Fruit fly (Drosophila melanogaster): ENCODE data around the gene koko.
A peak's percentile ranks its signal among the peaks of the same experiment; 100 is the strongest.

koko gene

dm6 chr3R:18381014-18381512 is 21.8 kb upstream of the koko start, which contains the start of gene CG7675 (continued):
- TF ChIP-seq CG31441 (GFP tag; IDR thresholded peaks at IDR 0.05) (no peak), ranshi (GFP tag; IDR thresholded peaks at IDR 0.05) (no peak), sd (tag; optimal IDR thresholded peaks at IDR 0.05) (peak; percentile 84), CG16813 (GFP tag; IDR thresholded peaks at IDR 0.05; ENCODE audit: partially characterized antibody) (no peak), gem (tag; optimal IDR thresholded peaks at IDR 0.05) (no peak), CG2120 (GFP tag; optimal IDR thresholded peaks at IDR 0.05) (no peak), CG7357 (GFP tag; IDR thresholded peaks at IDR 0.05) (no peak), ac (GFP tag; optimal IDR thresholded peaks at IDR 0.05) (no peak), CG6791 (GFP tag; IDR thresholded peaks at IDR 0.05; ENCODE audit: partially characterized antibody) (no peak), NK7.1 (GFP tag; optimal IDR thresholded peaks at IDR 0.05) (no peak), Doc3 (GFP tag; IDR thresholded peaks at IDR 0.05; ENCODE audit: partially characterized antibody) (no peak), trem (tag; optimal IDR thresholded peaks at IDR 0.05) (no peak), CG2875 (GFP tag; optimal IDR thresholded peaks at IDR 0.05) (no peak), BEAF-32 (GFP tag; optimal IDR thresholded peaks at IDR 0.05) (no peak), CG8089 (GFP tag; optimal IDR thresholded peaks at IDR 0.05) (no peak), CG33213 (GFP tag; optimal IDR thresholded peaks at IDR 0.05) (no peak), pita (GFP tag; optimal IDR thresholded peaks at IDR 0.05) (no peak), CG16815 (GFP tag; optimal IDR thresholded peaks at IDR 0.05) (no peak), CG12942 (GFP tag; optimal IDR thresholded peaks at IDR 0.05) (no peak), sqz (GFP tag; optimal IDR thresholded peaks at IDR 0.05) (no peak), Rx (GFP tag; IDR thresholded peaks at IDR 0.05) (no peak), ftz-f1 (GFP tag; optimal IDR thresholded peaks at IDR 0.05) (peak; percentile 20), CG14441 (GFP tag; IDR thresholded peaks at IDR 0.05) (no peak), CG11723 (GFP tag; optimal IDR thresholded peaks at IDR 0.05) (no peak), Hr51 (GFP tag; optimal IDR thresholded peaks at IDR 0.05) (no peak), CG4617 (GFP tag; optimal IDR thresholded peaks at IDR 0.05; ENCODE audit: borderline replicate concordance) (no peak), cad (GFP tag; optimal IDR thresholded peaks at IDR 0.05) (no peak), Dad (GFP tag; optimal IDR thresholded peaks at IDR 0.05) (no peak), CG30020 (tag; optimal IDR thresholded peaks at IDR 0.05) (no peak), oc (tag; optimal IDR thresholded peaks at IDR 0.05) (peak; percentile 57), HLH4C (GFP tag; IDR thresholded peaks at IDR 0.05; ENCODE audit: partially characterized antibody) (no peak), Eip74EF (GFP tag; optimal IDR thresholded peaks at IDR 0.05) (peak in 1 of 2 experiments; percentile 59), CG6854 (GFP tag; optimal IDR thresholded peaks at IDR 0.05) (no peak), CG10366 (GFP tag; IDR thresholded peaks at IDR 0.05) (no peak), jing (GFP tag; optimal IDR thresholded peaks at IDR 0.05) (no peak), Dp (GFP tag; optimal IDR thresholded peaks at IDR 0.05) (no peak), Dll (GFP tag; IDR thresholded peaks at IDR 0.05; ENCODE audit: partially characterized antibody) (no peak), CG9932 (GFP tag; IDR thresholded peaks at IDR 0.05) (no peak), fd3F (GFP tag; optimal IDR thresholded peaks at IDR 0.05) (no peak), pros (GFP tag; optimal IDR thresholded peaks at IDR 0.05) (peak; percentile 56), Hr78 (GFP tag; optimal IDR thresholded peaks at IDR 0.05) (peak in 1 of 2 experiments; percentile 62), fd96Cb (tag; optimal IDR thresholded peaks at IDR 0.05) (no peak), CG15479 (GFP tag; optimal IDR thresholded peaks at IDR 0.05) (no peak), CG15696 (tag; optimal IDR thresholded peaks at IDR 0.05) (no peak), CG17829 (tag; optimal IDR thresholded peaks at IDR 0.05) (no peak), CG10209 (GFP tag; optimal IDR thresholded peaks at IDR 0.05) (no peak), CG3838 (GFP tag; optimal IDR thresholded peaks at IDR 0.05) (no peak), h (optimal IDR thresholded peaks at IDR 0.05) (no peak), CG6254 (GFP tag; optimal IDR thresholded peaks at IDR 0.05) (no peak), Camta (GFP tag; optimal IDR thresholded peaks at IDR 0.05) (no peak)
